Fruit fly (Drosophila melanogaster) whole organism, adult: ENCODE data around the gene CG33287.

Source experiments
- CG14711 ChIP-seq: fragments of 200-800 bp; sonication (Bioruptor generic); optimal IDR thresholded peaks from 2 replicates; lab custom pipeline; 2018; ENCODE audit warnings: missing biosample characterization, mild to moderate bottlenecking, missing genetic modification characterization, moderate library complexity
- CG33017 ChIP-seq: fragments of 200-800 bp; sonication (Bioruptor generic); optimal IDR thresholded peaks from 2 replicates; lab custom pipeline; 2018; ENCODE audit warnings: missing biosample characterization, mild to moderate bottlenecking, missing genetic modification characterization, moderate library complexity
- Clk ChIP-seq: fragments of 200-800 bp; sonication (Bioruptor generic); optimal IDR thresholded peaks from 2 replicates; lab custom pipeline; 2017; ENCODE audit warnings: missing biosample characterization, missing genetic modification characterization
- ovo ChIP-seq: fragments of 200-800 bp; sonication (Bioruptor generic); optimal IDR thresholded peaks from 2 replicates; lab custom pipeline; 2016; ENCODE audit warnings: missing biosample characterization, missing genetic modification characterization

- TF ChIP-seq ovo, result no peak
- TF ChIP-seq CG33017 (tag; lab: Kevin White, UChicago), result no peak
- TF ChIP-seq Clk (GFP tag; lab: Kevin White, UChicago), result no peak
- TF ChIP-seq CG14711 (tag; lab: Kevin White, UChicago), result no peak
Measured at dm6 chr3L:21007364-21008254, 37.1 kb upstream of the CG33287 start.
